Fruit fly (Drosophila melanogaster): ENCODE measurements around the gene Mettl2.

- TF ChIP-seq rn (GFP tag; IDR thresholded peaks at IDR 0.05) (no peak), EcR (GFP tag; optimal IDR thresholded peaks at IDR 0.05) (no peak), CG12605 (GFP tag; IDR thresholded peaks at IDR 0.05) (no peak), fd96Ca (GFP tag; IDR thresholded peaks at IDR 0.05) (no peak), CG8301 (tag; optimal IDR thresholded peaks at IDR 0.05) (no peak), CG13204 (GFP tag; optimal IDR thresholded peaks at IDR 0.05) (no peak)
Observed at dm6 chr3L:1653752-1654151, 14.7 kb upstream of the Mettl2 start.

Measured in whole organism, pupa.